Fruit fly (Drosophila melanogaster) whole organism, prepupa: Measurements from ENCODE around the gene CG15020.

ENCODE experiments used
- Blimp-1 ChIP-seq: fragments of 200-800 bp; sonication (Bioruptor generic); optimal IDR thresholded peaks from 3 replicates; lab custom pipeline; 2017; ENCODE audit warnings: missing biosample characterization, missing genetic modification characterization, mild to moderate bottlenecking, moderate library complexity, missing genetic modification reagents
- CG10669 ChIP-seq: fragments of 200-800 bp; sonication (Bioruptor generic); optimal IDR thresholded peaks from 3 replicates; lab custom pipeline; 2018; ENCODE audit warnings: missing biosample characterization, mild to moderate bottlenecking, missing genetic modification characterization, moderate library complexity
- CG11294 ChIP-seq: fragments of 200-800 bp; sonication (Bioruptor generic); IDR thresholded peaks from 2 replicates; pipeline ENCODE4 v1.3.6; 2022; ENCODE audit warnings: missing biosample characterization, missing genetic modification characterization
- CG11902 ChIP-seq: fragments of 200-800 bp; sonication (Bioruptor generic); optimal IDR thresholded peaks from 3 replicates; lab custom pipeline; 2016; ENCODE audit warnings: missing biosample characterization, missing genetic modification characterization
- CG15336 ChIP-seq: fragments of 200-800 bp; sonication (Bioruptor generic); IDR thresholded peaks from 2 replicates; pipeline ENCODE4 v1.3.6; 2022; ENCODE audit warnings: missing biosample characterization, missing genetic modification characterization
- CG16779 ChIP-seq: fragments of 200-800 bp; sonication (Bioruptor generic); optimal IDR thresholded peaks from 3 replicates; lab custom pipeline; 2017; ENCODE audit warnings: missing biosample characterization, mild to moderate bottlenecking, missing genetic modification characterization
- CG31627 ChIP-seq: fragments of 200-800 bp; sonication (Bioruptor generic); optimal IDR thresholded peaks from 3 replicates; lab custom pipeline; 2016; ENCODE audit warnings: missing biosample characterization, missing genetic modification characterization
- CG32006 ChIP-seq: fragments of 200-800 bp; sonication (Bioruptor generic); optimal IDR thresholded peaks from 3 replicates; lab custom pipeline; 2017; ENCODE audit warnings: missing biosample characterization, mild to moderate bottlenecking, missing genetic modification characterization
- CG6163 ChIP-seq: fragments of 200-800 bp; sonication (Bioruptor generic); IDR thresholded peaks from 3 replicates; pipeline ENCODE4 v1.3.6; 2022; ENCODE audit warnings: missing biosample characterization, missing genetic modification characterization
- CG6276 ChIP-seq: fragments of 200-800 bp; sonication (Bioruptor generic); optimal IDR thresholded peaks from 2 replicates; lab custom pipeline; 2017; ENCODE audit warnings: missing biosample characterization, mild to moderate bottlenecking, missing genetic modification characterization
- CG6792 ChIP-seq: fragments of 200-800 bp; sonication (Bioruptor generic); optimal IDR thresholded peaks from 3 replicates; lab custom pipeline; 2016; ENCODE audit warnings: missing biosample characterization, missing genetic modification characterization
- CG6808 ChIP-seq: fragments of 200-800 bp; sonication (Bioruptor generic); optimal IDR thresholded peaks from 3 replicates; lab custom pipeline; 2017; ENCODE audit warnings: missing biosample characterization, missing genetic modification characterization, mild to moderate bottlenecking, moderate library complexity, missing genetic modification reagents
- CG7368 ChIP-seq: fragments of 200-800 bp; sonication (Bioruptor generic); optimal IDR thresholded peaks from 3 replicates; lab custom pipeline; 2016; ENCODE audit warnings: missing biosample characterization, missing genetic modification characterization
- CG8632 ChIP-seq: fragments of 200-800 bp; sonication (Bioruptor generic); optimal IDR thresholded peaks from 3 replicates; lab custom pipeline; 2016; ENCODE audit warnings: missing biosample characterization, missing genetic modification characterization
- CG9139 ChIP-seq: fragments of 200-800 bp; sonication (Bioruptor generic); optimal IDR thresholded peaks from 3 replicates; lab custom pipeline; 2017; ENCODE audit warnings: missing biosample characterization, mild to moderate bottlenecking, missing genetic modification characterization
- Eip75B ChIP-seq: fragments of 200-800 bp; sonication (Bioruptor generic); optimal IDR thresholded peaks from 3 replicates; lab custom pipeline; 2016; ENCODE audit warnings: missing biosample characterization, missing genetic modification characterization
- Eip78C ChIP-seq: fragments of 200-800 bp; sonication (Bioruptor generic); peaks from one replicate; lab custom pipeline; 2016; ENCODE audit warnings: missing biosample characterization, missing genetic modification characterization
- Eip93F ChIP-seq: fragments of 200-800 bp; sonication (Bioruptor generic); optimal IDR thresholded peaks from 2 replicates; lab custom pipeline; 2016; ENCODE audit warnings: missing biosample characterization, mild to moderate bottlenecking, missing genetic modification characterization
- Ets96B ChIP-seq: fragments of 200-800 bp; optimal IDR thresholded peaks from 2 replicates; lab custom pipeline; 2019; ENCODE audit warnings: missing biosample characterization, mild to moderate bottlenecking, missing genetic modification characterization, moderate library complexity
- Hr39 ChIP-seq: fragments of 200-800 bp; sonication (Bioruptor generic); optimal IDR thresholded peaks from 2 replicates; lab custom pipeline; 2016; ENCODE audit warnings: missing biosample characterization, missing genetic modification characterization
- Hr4 ChIP-seq: fragments of 200-800 bp; sonication (Bioruptor generic); optimal IDR thresholded peaks from 3 replicates; lab custom pipeline; 2016; ENCODE audit warnings: missing biosample characterization, missing genetic modification characterization
- Met ChIP-seq: fragments of 200-800 bp; sonication (Bioruptor generic); optimal IDR thresholded peaks from 3 replicates; lab custom pipeline; 2016; ENCODE audit warnings: missing biosample characterization, missing genetic modification characterization
- OdsH ChIP-seq: fragments of 200-800 bp; sonication (Bioruptor generic); optimal IDR thresholded peaks from 3 replicates; lab custom pipeline; 2016; ENCODE audit warnings: missing biosample characterization, missing genetic modification characterization
- Smox ChIP-seq: fragments of 200-800 bp; sonication (Bioruptor generic); optimal IDR thresholded peaks from 3 replicates; lab custom pipeline; 2016; ENCODE audit warnings: missing biosample characterization, missing genetic modification characterization
- Sox102F ChIP-seq: fragments of 200-800 bp; sonication (Bioruptor generic); optimal IDR thresholded peaks from 2 replicates; lab custom pipeline; 2016; ENCODE audit warnings: missing biosample characterization, mild to moderate bottlenecking, missing genetic modification characterization
- Sox15 ChIP-seq: fragments of 200-800 bp; sonication (Bioruptor generic); optimal IDR thresholded peaks from 3 replicates; lab custom pipeline; 2016; ENCODE audit warnings: missing biosample characterization, missing genetic modification characterization
- acj6 ChIP-seq: fragments of 200-800 bp; sonication (Bioruptor generic); optimal IDR thresholded peaks from 3 replicates; lab custom pipeline; 2016; ENCODE audit warnings: missing biosample characterization, missing genetic modification characterization
- cyc ChIP-seq: fragments of 200-800 bp; sonication (Bioruptor generic); optimal IDR thresholded peaks from 3 replicates; lab custom pipeline; 2016; ENCODE audit warnings: missing biosample characterization, missing genetic modification characterization
- esn ChIP-seq: fragments of 200-800 bp; sonication (Bioruptor generic); optimal IDR thresholded peaks from 2 replicates; lab custom pipeline; 2016; ENCODE audit warnings: missing biosample characterization, mild to moderate bottlenecking, missing genetic modification characterization, moderate library complexity
- fd59A ChIP-seq: fragments of 200-800 bp; sonication (Bioruptor generic); optimal IDR thresholded peaks from 2 replicates; lab custom pipeline; 2017; ENCODE audit warnings: missing biosample characterization, mild to moderate bottlenecking, missing genetic modification characterization, missing genetic modification reagents
- fd85E ChIP-seq: fragments of 200-800 bp; sonication (Bioruptor generic); optimal IDR thresholded peaks from 3 replicates; lab custom pipeline; 2016; ENCODE audit warnings: missing biosample characterization, missing genetic modification characterization
- fkh ChIP-seq: fragments of 200-800 bp; sonication (Bioruptor generic); optimal IDR thresholded peaks from 3 replicates; lab custom pipeline; 2017; ENCODE audit warnings: missing biosample characterization, mild to moderate bottlenecking, missing genetic modification characterization, moderate library complexity
- lz ChIP-seq: fragments of 200-800 bp; sonication (Bioruptor generic); optimal IDR thresholded peaks from 3 replicates; lab custom pipeline; 2016; ENCODE audit warnings: missing biosample characterization, missing genetic modification characterization
- pdm3 ChIP-seq: fragments of 200-800 bp; sonication (Bioruptor generic); optimal IDR thresholded peaks from 3 replicates; lab custom pipeline; 2016; ENCODE audit warnings: missing biosample characterization, missing genetic modification characterization
- spab ChIP-seq: fragments of 200-800 bp; sonication (Bioruptor generic); optimal IDR thresholded peaks from 2 replicates; lab custom pipeline; 2017; ENCODE audit warnings: missing biosample characterization, mild to moderate bottlenecking, missing genetic modification characterization, missing genetic modification reagents
- ss ChIP-seq, 2 experiments: fragments of 200-800 bp; sonication (Bioruptor generic); optimal IDR thresholded peaks; 2 replicates in 1 of 2; 3 replicates in 1 of 2; lab custom pipeline; 2017 to 2018; ENCODE audit warnings: mild to moderate bottlenecking in 2 of 2, missing biosample characterization in 2 of 2, missing genetic modification characterization in 2 of 2, moderate library complexity in 1 of 2
- svp ChIP-seq: fragments of 200-800 bp; sonication (Bioruptor generic); peaks from one replicate; lab custom pipeline; 2016; ENCODE audit warnings: missing biosample characterization, missing genetic modification characterization
- topi ChIP-seq: fragments of 200-800 bp; sonication (Bioruptor generic); optimal IDR thresholded peaks from 3 replicates; lab custom pipeline; 2016; ENCODE audit warnings: missing biosample characterization, missing genetic modification characterization
- vri ChIP-seq: fragments of 200-800 bp; sonication (Bioruptor generic); optimal IDR thresholded peaks from 3 replicates; lab custom pipeline; 2016; ENCODE audit warnings: missing biosample characterization, mild to moderate bottlenecking, missing genetic modification characterization

CG15020 gene

DNA sequence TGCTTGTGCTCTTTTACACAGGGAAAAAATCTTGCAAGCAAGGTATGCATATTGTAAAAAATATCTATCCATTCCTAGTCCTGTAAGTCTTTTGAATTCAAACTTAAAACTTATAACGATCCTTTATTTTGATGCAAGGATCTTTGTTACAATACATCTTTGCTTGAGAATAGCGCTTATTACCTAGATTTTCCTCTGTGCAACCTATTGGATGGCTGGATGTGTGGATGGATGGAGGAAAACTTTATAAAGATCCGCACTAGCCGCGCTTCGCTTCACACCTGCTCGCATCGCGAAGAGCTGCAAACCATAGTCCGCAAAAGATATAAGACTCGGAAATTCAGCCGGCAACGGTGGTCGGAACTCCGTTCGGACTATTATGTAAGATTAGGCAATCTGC, at the start of gene CG15020:
TSS of gene CG15020 (plus strand) at position 301 of the 400 bp plus-strand sequence.
- TF ChIP-seq CG32006 (GFP tag; lab: Kevin White, UChicago) (peak; percentile 27), Met (GFP tag; lab: Kevin White, UChicago) (no peak)

DNA sequence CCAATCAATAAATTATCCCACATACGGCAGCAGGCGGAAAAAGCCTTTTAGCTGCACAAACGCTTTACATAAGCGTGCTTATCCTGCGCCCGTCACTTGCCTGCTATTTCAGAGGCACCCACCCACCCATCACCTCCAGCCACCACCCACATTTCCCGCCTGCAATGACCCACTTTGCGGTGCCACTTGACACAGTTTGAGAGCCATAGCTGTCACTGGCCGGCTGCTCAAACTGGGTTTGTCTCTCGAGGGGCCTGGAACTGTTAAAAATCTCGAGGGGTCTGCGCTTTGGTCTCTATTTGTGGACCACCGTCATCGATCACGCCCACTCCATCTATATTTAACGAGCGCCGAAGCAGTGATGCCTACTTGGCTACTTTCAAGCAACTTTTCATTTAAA, 49.5 kb upstream of the CG15020 start:
- TF ChIP-seq CG32006 (GFP tag; lab: Kevin White, UChicago) (no peak), acj6 (GFP tag; lab: Kevin White, UChicago) (no peak), topi (GFP tag; lab: Kevin White, UChicago) (no peak), OdsH (no peak), CG6276 (GFP tag; lab: Kevin White, UChicago) (no peak), CG31627 (GFP tag; lab: Kevin White, UChicago) (no peak), svp (GFP tag; lab: Kevin White, UChicago) (no peak), CG6792 (no peak), fd59A (no peak), Hr4 (GFP tag; lab: Kevin White, UChicago) (no peak), fd85E (GFP tag; lab: Kevin White, UChicago) (no peak), Sox102F (GFP tag; lab: Kevin White, UChicago) (no peak), Met (GFP tag; lab: Kevin White, UChicago) (no peak), ss (GFP tag; optimal IDR thresholded peaks at IDR 0.05; lab: Kevin White, UChicago) (no peak)

DNA sequence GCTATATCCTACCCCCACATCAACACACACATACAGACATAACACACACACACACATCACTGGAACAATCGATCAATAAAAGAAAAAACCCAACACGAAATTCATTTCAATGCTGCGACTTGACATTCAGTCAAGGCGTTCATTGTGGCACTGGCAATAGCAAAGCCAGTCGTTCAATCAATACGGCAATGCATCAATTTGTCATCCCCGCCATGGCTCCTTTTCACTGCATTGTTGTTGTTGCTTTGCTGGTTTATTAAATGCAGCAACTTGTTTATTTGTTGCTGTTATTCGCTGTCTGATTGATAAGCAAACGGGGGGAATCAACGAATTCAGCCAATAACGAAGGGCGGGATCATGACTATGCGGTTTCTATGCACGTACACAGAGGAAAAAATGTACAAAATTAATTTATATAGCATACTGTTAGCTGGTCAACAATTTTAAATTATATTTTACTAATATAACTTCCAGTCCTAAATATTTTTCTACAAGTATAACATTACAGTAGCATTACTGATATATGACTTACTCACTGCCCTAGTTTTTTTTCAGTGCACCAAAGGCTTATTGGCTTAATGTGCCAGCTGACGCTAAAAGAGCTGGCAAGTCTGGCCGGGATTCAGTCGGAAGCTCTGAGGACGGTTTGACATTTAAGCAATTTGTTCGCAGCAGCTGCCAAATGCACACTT, 45.6 kb upstream of the CG15020 start:
- TF ChIP-seq svp (GFP tag; lab: Kevin White, UChicago) (no peak), Blimp-1 (GFP tag; lab: Kevin White, UChicago) (no peak), Hr4 (GFP tag; lab: Kevin White, UChicago) (peak; percentile 13), spab (GFP tag; lab: Kevin White, UChicago) (no peak), CG6163 (GFP tag; lab: Robert Waterston, UW) (peak; percentile 16; the same call in 1 of the 3 replicates), CG9139 (GFP tag; lab: Kevin White, UChicago) (no peak), CG10669 (GFP tag; lab: Kevin White, UChicago) (no peak), CG15336 (GFP tag; lab: Robert Waterston, UW) (0 out of 2 replicates have a peak, but pooled peaks have one; percentile 14), CG11294 (0 out of 2 replicates have a peak, but pooled peaks have one; percentile 7), Eip78C (peak; percentile 54)
- TF ChIP-seq, all 60 proteins: peak for 5

DNA sequence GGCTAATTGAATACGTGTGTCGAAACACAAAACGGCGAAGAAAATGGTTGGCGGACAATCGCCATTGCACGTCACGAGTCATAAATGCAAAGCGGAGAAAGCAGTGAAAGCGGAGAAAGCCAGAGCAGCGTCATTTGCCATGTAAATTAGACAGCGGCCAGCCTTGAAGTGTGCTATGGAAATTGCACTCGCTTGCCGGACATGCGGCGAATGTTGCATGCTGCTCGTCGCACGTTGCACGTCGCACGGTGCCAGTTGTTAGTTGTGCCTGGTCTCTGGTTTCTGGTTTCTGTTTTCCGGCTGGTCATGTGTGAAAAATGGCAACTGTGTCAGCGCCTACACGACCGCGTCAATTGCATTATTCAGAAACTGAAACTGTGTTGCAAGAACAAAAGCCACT, 44.0 kb upstream of the CG15020 start:
- no peak for TF ChIP-seq CG11902 (GFP tag; lab: Kevin White, UChicago)
- TF ChIP-seq CG7368 (GFP tag; lab: Kevin White, UChicago), result no peak
- no peak for TF ChIP-seq CG8632 (GFP tag; lab: Kevin White, UChicago)
- TF ChIP-seq ss (GFP tag; optimal IDR thresholded peaks at IDR 0.05; lab: Kevin White, UChicago), result no peak
- no peak for TF ChIP-seq CG15336 (GFP tag; lab: Robert Waterston, UW)
- TF ChIP-seq fkh, result no peak
- no peak for TF ChIP-seq CG6808 (GFP tag; lab: Kevin White, UChicago)
- TF ChIP-seq CG32006 (GFP tag; lab: Kevin White, UChicago), result no peak
- no peak for TF ChIP-seq fd85E (GFP tag; lab: Kevin White, UChicago)
- TF ChIP-seq topi (GFP tag; lab: Kevin White, UChicago), result no peak
- TF ChIP-seq Eip93F (GFP tag; lab: Kevin White, UChicago), result no peak
- TF ChIP-seq Sox102F (GFP tag; lab: Kevin White, UChicago), result no peak
- TF ChIP-seq Eip75B, result no peak

DNA sequence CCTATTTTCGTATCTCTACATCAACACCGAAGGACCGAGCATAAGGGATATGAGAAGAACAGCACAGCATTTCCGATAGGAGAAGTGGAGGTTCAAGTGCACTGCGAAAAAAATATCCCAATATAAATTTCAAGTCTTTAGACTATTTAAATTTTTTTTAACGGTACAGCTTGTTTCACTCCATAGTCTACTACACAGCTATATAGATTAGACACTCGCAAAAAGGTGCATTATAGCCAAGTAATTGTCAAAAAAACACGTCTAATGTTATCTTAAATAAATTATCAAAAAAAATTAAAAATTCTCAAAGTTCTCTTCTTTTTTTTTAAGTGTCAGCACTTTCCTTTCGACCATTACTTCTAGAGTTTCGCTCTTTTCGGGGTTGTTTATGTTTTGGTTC, 42.6 kb upstream of the CG15020 start:
- peak; percentile 40 for TF ChIP-seq CG8632 (GFP tag; lab: Kevin White, UChicago)
- TF ChIP-seq topi (GFP tag; lab: Kevin White, UChicago), result peak; percentile 46
- TF ChIP-seq OdsH, result peak; percentile 67
- TF ChIP-seq fd59A, result peak; percentile 47
- peak; percentile 42 for TF ChIP-seq Smox (GFP tag; lab: Kevin White, UChicago)
- TF ChIP-seq Sox15 (GFP tag; lab: Kevin White, UChicago), result no peak
- peak; percentile 25 for TF ChIP-seq cyc (GFP tag; lab: Kevin White, UChicago)
- peak; percentile 34 for TF ChIP-seq CG6808 (GFP tag; lab: Kevin White, UChicago)
- peak; percentile 43 for TF ChIP-seq Hr39 (GFP tag; lab: Kevin White, UChicago)
- peak; percentile 62 for TF ChIP-seq acj6 (GFP tag; lab: Kevin White, UChicago)
- peak; percentile 69 for TF ChIP-seq svp (GFP tag; lab: Kevin White, UChicago)
- TF ChIP-seq CG11902 (GFP tag; lab: Kevin White, UChicago), result no peak
- peak; percentile 44 for TF ChIP-seq pdm3
- TF ChIP-seq esn, result no peak
- TF ChIP-seq fd85E (GFP tag; lab: Kevin White, UChicago), result no peak
- TF ChIP-seq CG11294, result no peak; the same call in 1 of the 2 replicates
- TF ChIP-seq lz (GFP tag; lab: Kevin White, UChicago), result peak; percentile 14
- TF ChIP-seq CG16779, result no peak
- TF ChIP-seq Eip75B, result peak; percentile 32
- peak; percentile 35 for TF ChIP-seq Ets96B (tag; lab: Kevin White, UChicago)
- TF ChIP-seq vri, result peak; percentile 10
- peak; percentile 62 for TF ChIP-seq Met (GFP tag; lab: Kevin White, UChicago)
